Fruit fly (Drosophila melanogaster) whole organism, wandering third instar larva: ENCODE measurements around the gene Tim17a2.

Experiments used
- Abd-B ChIP-seq: fragments of >200 bp; optimal IDR thresholded peaks from 2 replicates; lab custom pipeline; 2017; ENCODE audit warnings: missing biosample characterization, missing genetic modification characterization
- CG32264 ChIP-seq: fragments of 200-800 bp; sonication (Bioruptor generic); optimal IDR thresholded peaks from 2 replicates; lab custom pipeline; 2016; ENCODE audit warnings: missing biosample characterization, missing genetic modification characterization
- CG9705 ChIP-seq: fragments of 200-800 bp; sonication (Bioruptor generic); optimal IDR thresholded peaks from 2 replicates; lab custom pipeline; 2018; ENCODE audit warnings: missing biosample characterization, mild to moderate bottlenecking, missing genetic modification characterization
- CrebA ChIP-seq: fragments of 200-800 bp; sonication (Bioruptor generic); optimal IDR thresholded peaks from 2 replicates; lab custom pipeline; 2016; ENCODE audit warnings: missing biosample characterization, mild to moderate bottlenecking, missing genetic modification characterization, borderline replicate concordance
- Dfd ChIP-seq: fragments of >200 bp; optimal IDR thresholded peaks from 2 replicates; lab custom pipeline; 2017; ENCODE audit warnings: missing biosample characterization, missing genetic modification characterization
- Dif ChIP-seq: fragments of 200-275, 200-300 bp; sonication (Bioruptor generic); optimal IDR thresholded peaks from 2 replicates; lab custom pipeline; 2018; ENCODE audit warnings: missing biosample characterization, missing genetic modification characterization; ENCODE audit not compliant: partially characterized antibody
- GATAd ChIP-seq: sonication (Bioruptor generic); optimal IDR thresholded peaks from 2 replicates; lab custom pipeline; 2016; ENCODE audit warnings: missing biosample characterization, missing genetic modification characterization
- HLH106 ChIP-seq: fragments of 200-800 bp; optimal IDR thresholded peaks from 3 replicates; lab custom pipeline; 2019; ENCODE audit warnings: missing biosample characterization, mild to moderate bottlenecking, missing genetic modification characterization, moderate library complexity
- Hnf4 ChIP-seq: fragments of 200-800 bp; sonication (Bioruptor generic); optimal IDR thresholded peaks from 2 replicates; lab custom pipeline; 2016; ENCODE audit warnings: missing biosample characterization, mild to moderate bottlenecking, missing genetic modification characterization
- Hr83 ChIP-seq: fragments of 200-300 bp; sonication (Bioruptor generic); optimal IDR thresholded peaks from 2 replicates; lab custom pipeline; 2016; ENCODE audit warnings: missing biosample characterization, mild to moderate bottlenecking, missing genetic modification characterization, moderate library complexity; ENCODE audit not compliant: poor library complexity, severe bottlenecking
- Jra ChIP-seq: sonication (Bioruptor generic); optimal IDR thresholded peaks from 2 replicates; lab custom pipeline; 2016; ENCODE audit warnings: missing biosample characterization, missing genetic modification characterization
- Mio ChIP-seq: sonication (Bioruptor generic); optimal IDR thresholded peaks from 2 replicates; lab custom pipeline; 2016; ENCODE audit warnings: missing biosample characterization, missing genetic modification characterization
- Myc ChIP-seq: fragments of >200 bp; optimal IDR thresholded peaks from 2 replicates; lab custom pipeline; 2017
- N ChIP-seq: fragments of >200 bp; optimal IDR thresholded peaks from 2 replicates; lab custom pipeline; 2018; ENCODE audit warnings: missing biosample characterization, missing external identifiers, missing genetic modification characterization
- OdsH ChIP-seq: fragments of 200-800 bp; sonication (Bioruptor generic); optimal IDR thresholded peaks from 2 replicates; lab custom pipeline; 2016; ENCODE audit warnings: missing biosample characterization, mild to moderate bottlenecking, missing genetic modification characterization
- Rel ChIP-seq, 2 experiments: fragments of 200-800 bp; sonication (Bioruptor generic) in 1 of 2; optimal IDR thresholded peaks; 2 replicates in 1 of 2; 3 replicates in 1 of 2; lab custom pipeline; 2016 to 2019; ENCODE audit warnings: mild to moderate bottlenecking in 2 of 2, missing biosample characterization in 2 of 2, missing genetic modification characterization in 2 of 2, moderate library complexity in 1 of 2
- Sp1 ChIP-seq: fragments of 200-800 bp; sonication (Bioruptor generic); optimal IDR thresholded peaks from 3 replicates; lab custom pipeline; 2019; ENCODE audit warnings: missing biosample characterization, mild to moderate bottlenecking, missing genetic modification characterization, moderate library complexity
- Vsx2 ChIP-seq: fragments of 200-300, 225-300 bp; sonication (Bioruptor generic); optimal IDR thresholded peaks from 2 replicates; lab custom pipeline; 2018; ENCODE audit warnings: missing biosample characterization, missing genetic modification characterization; ENCODE audit not compliant: partially characterized antibody
- br ChIP-seq: fragments of 200-800 bp; sonication (Bioruptor generic); optimal IDR thresholded peaks from 2 replicates; lab custom pipeline; 2016; ENCODE audit warnings: missing biosample characterization, missing genetic modification characterization
- brk ChIP-seq: fragments of 200-800 bp; sonication (Bioruptor generic); optimal IDR thresholded peaks from 2 replicates; lab custom pipeline; 2016; ENCODE audit warnings: missing biosample characterization, mild to moderate bottlenecking, missing genetic modification characterization
- dl ChIP-seq, 2 experiments: fragments of 175-275, 200-275 bp in 1 of 2; fragments of 200-275 bp in 1 of 2; sonication (Bioruptor generic); optimal IDR thresholded peaks; lab custom pipeline; 2018; ENCODE audit warnings: mild to moderate bottlenecking in 2 of 2, missing biosample characterization in 2 of 2, missing genetic modification characterization in 2 of 2, moderate library complexity in 2 of 2; ENCODE audit not compliant: partially characterized antibody in 2 of 2, insufficient read depth in 1 of 2
- dmrt93B ChIP-seq: fragments of 200-800 bp; sonication (Bioruptor generic); optimal IDR thresholded peaks from 2 replicates; lab custom pipeline; 2018; ENCODE audit warnings: missing biosample characterization, mild to moderate bottlenecking, missing genetic modification characterization
- dsf ChIP-seq: sonication (Bioruptor generic); optimal IDR thresholded peaks from 2 replicates; lab custom pipeline; 2016; ENCODE audit warnings: missing biosample characterization, missing genetic modification characterization, borderline replicate concordance
- ey ChIP-seq: fragments of 200-800 bp; sonication (Bioruptor generic); optimal IDR thresholded peaks from 2 replicates; lab custom pipeline; 2016; ENCODE audit warnings: missing biosample characterization, missing genetic modification characterization
- foxo ChIP-seq, 2 experiments: fragments of 200-800 bp; sonication (Bioruptor generic); optimal IDR thresholded peaks; 2 replicates in 1 of 2; 3 replicates in 1 of 2; lab custom pipeline; 2016 to 2017; ENCODE audit warnings: missing biosample characterization in 2 of 2, missing genetic modification characterization in 2 of 2
- fru ChIP-seq: fragments of 200-800 bp; sonication (Bioruptor generic); optimal IDR thresholded peaks from 3 replicates; lab custom pipeline; 2016; ENCODE audit warnings: missing biosample characterization, mild to moderate bottlenecking, missing genetic modification characterization
- h ChIP-seq: fragments of 200-800 bp; sonication (Bioruptor generic); optimal IDR thresholded peaks from 3 replicates; lab custom pipeline; 2016; ENCODE audit warnings: missing biosample characterization, mild to moderate bottlenecking, missing genetic modification characterization
- psq ChIP-seq: fragments of 200-800 bp; sonication (Bioruptor generic); optimal IDR thresholded peaks from 3 replicates; lab custom pipeline; 2017; ENCODE audit warnings: missing biosample characterization, mild to moderate bottlenecking, missing genetic modification characterization, moderate library complexity
- rgr ChIP-seq: fragments of 200-800 bp; sonication (Bioruptor generic); optimal IDR thresholded peaks from 3 replicates; lab custom pipeline; 2016; ENCODE audit warnings: missing biosample characterization, mild to moderate bottlenecking, missing genetic modification characterization
- sage ChIP-seq: fragments of 200-800 bp; sonication (Bioruptor generic); optimal IDR thresholded peaks from 2 replicates; lab custom pipeline; 2016; ENCODE audit warnings: missing biosample characterization, mild to moderate bottlenecking, missing genetic modification characterization
- tai ChIP-seq: sonication (Bioruptor generic); optimal IDR thresholded peaks from 2 replicates; lab custom pipeline; 2016; ENCODE audit warnings: missing biosample characterization, missing genetic modification characterization
- usp ChIP-seq: fragments of >200 bp; optimal IDR thresholded peaks from 2 replicates; lab custom pipeline; 2017; ENCODE audit warnings: missing biosample characterization, missing genetic modification characterization
- woc ChIP-seq: sonication (Bioruptor generic); optimal IDR thresholded peaks from 2 replicates; lab custom pipeline; 2016; ENCODE audit warnings: missing biosample characterization, mild to moderate bottlenecking, missing genetic modification characterization

The Tim17a2 gene

dm6 chr3R:5281094-5281493 is 18.6 kb upstream of the Tim17a2 start:
- TF ChIP-seq usp (GFP tag; lab: Kevin White, UChicago) (no peak), h (GFP tag; lab: Kevin White, UChicago) (peak; percentile 56), tai (GFP tag; lab: Kevin White, UChicago) (no peak), Dfd (GFP tag; lab: Kevin White, UChicago) (no peak), Rel (GFP tag; optimal IDR thresholded peaks at IDR 0.05; lab: Kevin White, UChicago) (no peak), Rel (tag; optimal IDR thresholded peaks at IDR 0.05; lab: Kevin White, UChicago) (peak; percentile 43), CrebA (peak; percentile 81), dmrt93B (GFP tag; lab: Kevin White, UChicago) (no peak), psq (GFP tag; lab: Kevin White, UChicago) (peak; percentile 98), OdsH (GFP tag; lab: Kevin White, UChicago) (peak; percentile 29), foxo (GFP tag; optimal IDR thresholded peaks at IDR 0.05; lab: Kevin White, UChicago) (peak in 1 of 2 experiments; percentile 56), dl (GFP tag; optimal IDR thresholded peaks at IDR 0.05; lab: Kevin White, UChicago; ENCODE audit: insufficient read depth in 1 of 2, partially characterized antibody in 2 of 2) (peak; percentile 55 to 64), CG9705 (GFP tag; lab: Kevin White, UChicago) (no peak), dsf (GFP tag; lab: Kevin White, UChicago) (no peak), woc (GFP tag; lab: Kevin White, UChicago) (peak; percentile 74), br (GFP tag; lab: Kevin White, UChicago) (peak; percentile 12), HLH106 (tag; lab: Kevin White, UChicago) (peak; percentile 29), sage (peak; percentile 53), GATAd (no peak), fru (GFP tag; lab: Kevin White, UChicago) (peak; percentile 47), Dif (GFP tag; lab: Kevin White, UChicago) (peak; percentile 80), Abd-B (GFP tag; lab: Kevin White, UChicago) (no peak), ey (GFP tag; lab: Kevin White, UChicago) (peak; percentile 53), Hnf4 (GFP tag; lab: Kevin White, UChicago) (peak; percentile 57), Vsx2 (GFP tag; lab: Kevin White, UChicago) (peak; percentile 89), Sp1 (peak; percentile 38), Hr83 (GFP tag; lab: Kevin White, UChicago) (peak; percentile 2), rgr (peak; percentile 37), Mio (peak; percentile 1)
- TF ChIP-seq, all 38 proteins: peak for 20

- TF ChIP-seq rgr (no peak), Dif (GFP tag; lab: Kevin White, UChicago) (no peak), Rel (GFP tag; optimal IDR thresholded peaks at IDR 0.05; lab: Kevin White, UChicago) (no peak), Rel (tag; optimal IDR thresholded peaks at IDR 0.05; lab: Kevin White, UChicago) (peak; percentile 66), CG32264 (GFP tag; lab: Kevin White, UChicago) (no peak)
Measured at dm6 chr3R:5280380-5280779, 17.9 kb upstream of the Tim17a2 start.

- TF ChIP-seq h (GFP tag; lab: Kevin White, UChicago), result peak; percentile 22
- no peak for TF ChIP-seq rgr
- no peak for TF ChIP-seq CrebA
Measured at dm6 chr3R:5279609-5280164, 17.2 kb upstream of the Tim17a2 start.

- TF ChIP-seq Abd-B (GFP tag; lab: Kevin White, UChicago) (no peak), N (GFP tag; lab: Kevin White, UChicago) (no peak), fru (GFP tag; lab: Kevin White, UChicago) (no peak), Myc (lab: Kevin White, UChicago) (no peak), br (GFP tag; lab: Kevin White, UChicago) (no peak), Jra (no peak), OdsH (GFP tag; lab: Kevin White, UChicago) (no peak), brk (GFP tag; lab: Kevin White, UChicago) (no peak), dmrt93B (GFP tag; lab: Kevin White, UChicago) (no peak), Hr83 (GFP tag; lab: Kevin White, UChicago) (no peak)
Measured at dm6 chr3R:5278627-5279026, 16.1 kb upstream of the Tim17a2 start.
